Worm (Caenorhabditis elegans): Measurements from ENCODE around the gene ZK856.6.

DNA sequence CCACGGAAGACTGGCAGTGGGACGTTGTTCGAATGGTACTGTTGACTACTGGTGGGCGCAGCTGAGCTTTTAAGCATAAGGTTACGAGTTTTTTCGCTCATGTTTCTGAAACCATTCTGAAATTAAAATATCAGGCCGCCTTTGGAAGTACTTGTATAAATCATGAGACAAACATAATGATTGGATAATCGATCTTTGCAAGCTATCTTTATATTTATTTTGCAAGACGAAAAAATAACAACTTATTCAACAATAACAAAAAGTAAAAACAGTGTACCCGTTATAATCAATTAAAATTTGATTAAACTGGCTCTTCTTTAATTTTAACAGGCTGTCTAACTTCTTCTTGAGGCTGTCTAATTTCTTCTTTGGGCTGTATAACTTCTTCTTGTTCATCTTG lies 7.0 kb downstream of the ZK856.6 start, which contains the start of gene ZK856.16:
- TF ChIP-seq lin-39 (tag; optimal IDR thresholded peaks at IDR 0.05) (no peak), R02D3.7 (tag; optimal IDR thresholded peaks at IDR 0.05) (no peak), fkh-10 (GFP tag; optimal IDR thresholded peaks at IDR 0.05) (no peak), tbx-2 (tag; optimal IDR thresholded peaks at IDR 0.05) (no peak), fos-1 (tag; optimal IDR thresholded peaks at IDR 0.05) (no peak), elt-1 (tag; optimal IDR thresholded peaks at IDR 0.05) (no peak)

Measured in whole organism, L3 larva.